Fruit fly (Drosophila melanogaster) whole organism, embryonic: ENCODE measurements around the gene CG31467.

ENCODE experiments used
- CG13424 ChIP-seq: fragments of 200-800 bp; sonication (Bioruptor generic); optimal IDR thresholded peaks from 2 replicates; lab custom pipeline; 2019; ENCODE audit warnings: missing biosample characterization, mild to moderate bottlenecking, missing genetic modification characterization, moderate library complexity
- CG15479 ChIP-seq: fragments of 200-800 bp; sonication (Bioruptor generic); optimal IDR thresholded peaks from 3 replicates; lab custom pipeline; 2019; ENCODE audit warnings: missing biosample characterization, mild to moderate bottlenecking, missing genetic modification characterization, moderate library complexity
- CG9609 ChIP-seq: fragments of 200-800 bp; sonication (Bioruptor generic); optimal IDR thresholded peaks from 3 replicates; lab custom pipeline; 2016; ENCODE audit warnings: missing biosample characterization, missing genetic modification characterization
- Doc3 ChIP-seq: fragments of 200-800 bp; sonication (Bioruptor generic); IDR thresholded peaks from 3 replicates; pipeline ENCODE4 v1.3.6; 2022; ENCODE audit warnings: missing biosample characterization, missing genetic modification characterization; ENCODE audit not compliant: partially characterized antibody
- Xbp1 ChIP-seq: fragments of 200-800 bp; sonication (Bioruptor generic); optimal IDR thresholded peaks from 3 replicates; lab custom pipeline; 2016; ENCODE audit warnings: missing biosample characterization, mild to moderate bottlenecking, missing genetic modification characterization
- chinmo ChIP-seq: fragments of 200-800 bp; sonication (Bioruptor generic); IDR thresholded peaks from 4 replicates; pipeline ENCODE4 v1.3.6; 2022; ENCODE audit warnings: missing biosample characterization, missing genetic modification characterization; ENCODE audit not compliant: partially characterized antibody
- dysf ChIP-seq: fragments of 200-800 bp; sonication (Bioruptor generic); IDR thresholded peaks from 3 replicates; pipeline ENCODE4 v1.3.6; 2022; ENCODE audit warnings: missing biosample characterization, missing genetic modification characterization
- esg ChIP-seq: fragments of 200-800 bp; sonication (Bioruptor generic); conservative IDR thresholded peaks from 2 replicates; pipeline ENCODE4 v1.3.6; 2022; ENCODE audit warnings: missing biosample characterization, missing genetic modification characterization
- nerfin-2 ChIP-seq: fragments of 200-800 bp; sonication (Bioruptor generic); IDR thresholded peaks from 2 replicates; pipeline ENCODE4 v1.3.6; 2022; ENCODE audit warnings: missing biosample characterization, missing genetic modification characterization; ENCODE audit not compliant: partially characterized antibody
- oc ChIP-seq: fragments of 200-800 bp; sonication (Bioruptor generic); optimal IDR thresholded peaks from 2 replicates; lab custom pipeline; 2018; ENCODE audit warnings: missing biosample characterization, mild to moderate bottlenecking, missing genetic modification characterization, moderate library complexity
- pfk ChIP-seq: fragments of 200-800 bp; sonication (Bioruptor generic); optimal IDR thresholded peaks from 2 replicates; lab custom pipeline; 2018; ENCODE audit warnings: missing biosample characterization, mild to moderate bottlenecking, missing genetic modification characterization, moderate library complexity
- psq ChIP-seq: fragments of 200-800 bp; sonication (Bioruptor generic); optimal IDR thresholded peaks from 2 replicates; lab custom pipeline; 2017; ENCODE audit warnings: missing biosample characterization, missing genetic modification characterization

DNA sequence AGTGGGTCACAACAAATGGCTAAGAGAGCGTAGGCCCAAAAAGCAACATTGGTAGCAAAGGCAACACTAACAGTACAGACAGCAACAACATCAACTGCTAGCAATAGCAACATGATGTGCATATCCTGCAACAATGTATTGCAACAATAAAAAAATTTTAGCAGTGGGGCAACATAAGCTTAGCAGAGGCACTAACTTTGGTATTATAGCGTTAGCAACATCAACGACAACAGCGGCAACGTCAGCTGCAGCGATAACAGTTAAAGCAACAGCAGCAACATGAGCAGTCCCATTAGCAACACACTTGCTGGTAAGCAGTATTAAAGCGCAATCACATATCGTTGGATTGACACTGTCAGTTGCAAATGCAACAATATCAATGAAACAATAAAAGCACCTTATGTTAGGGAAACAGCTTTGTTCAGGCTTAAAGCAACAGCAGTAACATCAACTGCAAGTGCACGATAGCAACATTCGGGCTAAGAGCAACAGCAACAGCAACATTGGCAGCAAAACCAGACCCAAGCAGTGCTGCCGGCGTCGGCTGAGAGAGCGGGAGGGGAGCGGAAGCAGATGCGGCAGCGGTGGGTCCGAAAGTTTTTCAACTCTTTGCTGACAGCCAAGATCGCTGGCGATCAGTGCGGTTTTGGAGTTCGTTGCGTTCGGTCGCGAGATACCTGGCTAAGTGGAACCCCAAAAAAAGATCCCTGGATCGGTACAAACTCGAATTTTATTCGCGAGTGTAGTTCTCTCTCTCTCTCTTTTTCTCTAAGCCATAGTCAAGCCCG is 20.2 kb downstream of the CG31467 start, which contains the start of gene Skel:
- TF ChIP-seq Xbp1 (GFP tag; lab: Kevin White, UChicago): no peak
- no peak for TF ChIP-seq CG13424
- TF ChIP-seq pfk (GFP tag; lab: Kevin White, UChicago): no peak
- TF ChIP-seq esg (GFP tag; lab: Robert Waterston, UW): no peak
- TF ChIP-seq psq: no peak
- TF ChIP-seq CG15479 (GFP tag; lab: Kevin White, UChicago): no peak
- no peak for TF ChIP-seq Doc3 (GFP tag; lab: Robert Waterston, UW)
- 0 out of 4 replicates have a peak, but pooled peaks have one; percentile 30 for TF ChIP-seq chinmo (GFP tag; lab: Robert Waterston, UW)
- TF ChIP-seq dysf (GFP tag; lab: Robert Waterston, UW): no peak
- TF ChIP-seq CG9609: no peak
- no peak for TF ChIP-seq nerfin-2 (GFP tag; lab: Robert Waterston, UW)
- TF ChIP-seq oc: no peak
